Worm (Caenorhabditis elegans) whole organism, late embryonic: Measurements from ENCODE around the gene Y57A10A.13.
A peak's percentile ranks its signal among the peaks of the same experiment; 100 is the strongest.

Source experiments
- C08G9.2 ChIP-seq: sonication (generic microtip); optimal IDR thresholded peaks from 2 replicates; lab custom pipeline; 2016; ENCODE audit warnings: mild to moderate bottlenecking, missing genetic modification characterization, moderate library complexity, missing compliant biosample characterization
- C38D4.7 ChIP-seq: fragments of 200-800 bp; sonication (Bioruptor generic); optimal IDR thresholded peaks from 2 replicates; lab custom pipeline; 2018; ENCODE audit warnings: mild to moderate bottlenecking, missing genetic modification characterization, moderate library complexity, missing compliant biosample characterization
- K02D7.2 ChIP-seq: sonication (generic microtip); optimal IDR thresholded peaks from 2 replicates; lab custom pipeline; 2017; ENCODE audit warnings: mild to moderate bottlenecking, missing genetic modification characterization, missing compliant biosample characterization
- ceh-14 ChIP-seq: sonication (generic microtip); optimal IDR thresholded peaks from 2 replicates; lab custom pipeline; 2016; ENCODE audit warnings: missing genotype, missing genetic modification characterization, missing compliant biosample characterization
- ceh-18 ChIP-seq: sonication (generic microtip); optimal IDR thresholded peaks from 2 replicates; lab custom pipeline; 2016; ENCODE audit warnings: missing genetic modification characterization, missing compliant biosample characterization
- ceh-19 ChIP-seq: fragments of 200-800 bp; sonication (Bioruptor generic); optimal IDR thresholded peaks from 2 replicates; lab custom pipeline; 2018; ENCODE audit warnings: mild to moderate bottlenecking, missing genetic modification characterization, missing compliant biosample characterization
- ceh-2 ChIP-seq: sonication (generic microtip); optimal IDR thresholded peaks from 2 replicates; lab custom pipeline; 2016; ENCODE audit warnings: missing genotype, missing genetic modification characterization, missing compliant biosample characterization
- ceh-31 ChIP-seq: sonication (generic microtip); optimal IDR thresholded peaks from 2 replicates; lab custom pipeline; 2016; ENCODE audit warnings: missing genetic modification characterization, missing compliant biosample characterization
- ceh-45 ChIP-seq: fragments of 200-800 bp; sonication (Bioruptor generic); IDR thresholded peaks from 2 replicates; pipeline ENCODE4 v1.3.6; 2022; ENCODE audit warnings: missing genetic modification reagents, missing genetic modification characterization, missing compliant biosample characterization
- che-1 ChIP-seq: sonication (generic microtip); optimal IDR thresholded peaks from 2 replicates; lab custom pipeline; 2016; ENCODE audit warnings: mild to moderate bottlenecking, missing genetic modification characterization, missing compliant biosample characterization
- dmd-4 ChIP-seq: sonication (generic microtip); optimal IDR thresholded peaks from 2 replicates; lab custom pipeline; 2016; ENCODE audit warnings: borderline replicate concordance, missing genetic modification characterization, missing compliant biosample characterization
- dve-1 ChIP-seq: sonication (generic microtip); optimal IDR thresholded peaks from 2 replicates; lab custom pipeline; 2017; ENCODE audit warnings: antibody characterized with exemption, mild to moderate bottlenecking, missing genetic modification characterization, missing compliant biosample characterization
- eyg-1 ChIP-seq: sonication (generic microtip); optimal IDR thresholded peaks from 2 replicates; lab custom pipeline; 2016; ENCODE audit warnings: missing genotype, missing genetic modification characterization, missing compliant biosample characterization
- fkh-10 ChIP-seq: fragments of 150-350 bp; optimal IDR thresholded peaks from 2 replicates; lab custom pipeline; 2014; ENCODE audit warnings: missing biosample characterization, missing genetic modification reagents, missing genetic modification characterization
- fkh-6 ChIP-seq: sonication (generic microtip); optimal IDR thresholded peaks from 2 replicates; lab custom pipeline; 2016; ENCODE audit warnings: missing genetic modification characterization, missing compliant biosample characterization
- gmeb-2 ChIP-seq: sonication (generic microtip); optimal IDR thresholded peaks from 2 replicates; lab custom pipeline; 2016; ENCODE audit warnings: missing genetic modification characterization, inconsistent platforms, missing compliant biosample characterization
- hlh-13 ChIP-seq: fragments of 200-800 bp; sonication (Bioruptor generic); optimal IDR thresholded peaks from 2 replicates; lab custom pipeline; 2018; ENCODE audit warnings: mild to moderate bottlenecking, missing genetic modification characterization, missing compliant biosample characterization
- hlh-15 ChIP-seq: sonication (generic microtip); optimal IDR thresholded peaks from 2 replicates; lab custom pipeline; 2016; ENCODE audit warnings: missing genetic modification characterization, missing compliant biosample characterization
- hlh-30 ChIP-seq: sonication (generic microtip); optimal IDR thresholded peaks from 2 replicates; lab custom pipeline; 2017; ENCODE audit warnings: antibody characterized with exemption, missing genetic modification characterization, missing compliant biosample characterization; ENCODE audit not compliant: insufficient read depth
- lim-6 ChIP-seq: sonication (generic microtip); optimal IDR thresholded peaks from 2 replicates; lab custom pipeline; 2016; ENCODE audit warnings: missing genetic modification characterization, missing compliant biosample characterization
- lin-11 ChIP-seq: fragments of 200-800 bp; sonication (Bioruptor generic); optimal IDR thresholded peaks from 2 replicates; lab custom pipeline; 2018; ENCODE audit warnings: mild to moderate bottlenecking, missing genetic modification characterization, missing compliant biosample characterization
- nfya-1 ChIP-seq: sonication (generic microtip); optimal IDR thresholded peaks from 2 replicates; lab custom pipeline; 2017; ENCODE audit warnings: missing genetic modification characterization, mild to moderate bottlenecking, missing compliant biosample characterization, antibody characterized with exemption, moderate library complexity
- pag-3 ChIP-seq: sonication (generic microtip); optimal IDR thresholded peaks from 2 replicates; lab custom pipeline; 2016; ENCODE audit warnings: missing compliant biosample characterization, missing genetic modification characterization, borderline replicate concordance
- pqm-1 ChIP-seq: sonication (generic microtip); optimal IDR thresholded peaks from 2 replicates; lab custom pipeline; 2016; ENCODE audit warnings: missing genetic modification characterization, missing compliant biosample characterization
- pros-1 ChIP-seq: fragments of 150-350 bp; optimal IDR thresholded peaks from 2 replicates; lab custom pipeline; 2014; ENCODE audit warnings: missing biosample characterization, missing genetic modification reagents, missing genetic modification characterization
- sdc-2 ChIP-seq: sonication (generic microtip); optimal IDR thresholded peaks from 2 replicates; lab custom pipeline; 2016; ENCODE audit warnings: missing genotype, missing genetic modification characterization, missing compliant biosample characterization
- sox-2 ChIP-seq: fragments of 200-800 bp; sonication (Bioruptor generic); IDR thresholded peaks from 2 replicates; pipeline ENCODE4 v1.3.6; 2022; ENCODE audit warnings: missing genetic modification reagents, missing genetic modification characterization, missing compliant biosample characterization
- sox-4 ChIP-seq: sonication (generic microtip); optimal IDR thresholded peaks from 2 replicates; lab custom pipeline; 2017; ENCODE audit warnings: mild to moderate bottlenecking, missing genetic modification characterization, inconsistent platforms, missing compliant biosample characterization
- tbx-7 ChIP-seq: sonication (generic microtip); optimal IDR thresholded peaks from 2 replicates; lab custom pipeline; 2016; ENCODE audit warnings: missing genotype, missing genetic modification characterization, missing compliant biosample characterization
- unc-42 ChIP-seq: sonication (generic microtip); optimal IDR thresholded peaks from 2 replicates; lab custom pipeline; 2016; ENCODE audit warnings: missing genotype, missing genetic modification characterization, missing compliant biosample characterization

Y57A10A.13 gene

ce11 chrII:12211652-12212245 lies 27.0 kb upstream of the Y57A10A.13 start:
- TF ChIP-seq pqm-1 (tag; lab: Kevin White, UChicago) (no peak), sox-2 (no peak), fkh-6 (tag; lab: Kevin White, UChicago) (no peak), dve-1 (tag; lab: Kevin White, UChicago) (no peak), eyg-1 (no peak), sdc-2 (tag; lab: Kevin White, UChicago) (peak; percentile 3)

ce11 chrII:12208741-12209140 lies 24.0 kb upstream of the Y57A10A.13 start:
- TF ChIP-seq gmeb-2 (tag; lab: Kevin White, UChicago): no peak
- TF ChIP-seq tbx-7 (tag; lab: Kevin White, UChicago): no peak
- no peak for TF ChIP-seq eyg-1

DNA sequence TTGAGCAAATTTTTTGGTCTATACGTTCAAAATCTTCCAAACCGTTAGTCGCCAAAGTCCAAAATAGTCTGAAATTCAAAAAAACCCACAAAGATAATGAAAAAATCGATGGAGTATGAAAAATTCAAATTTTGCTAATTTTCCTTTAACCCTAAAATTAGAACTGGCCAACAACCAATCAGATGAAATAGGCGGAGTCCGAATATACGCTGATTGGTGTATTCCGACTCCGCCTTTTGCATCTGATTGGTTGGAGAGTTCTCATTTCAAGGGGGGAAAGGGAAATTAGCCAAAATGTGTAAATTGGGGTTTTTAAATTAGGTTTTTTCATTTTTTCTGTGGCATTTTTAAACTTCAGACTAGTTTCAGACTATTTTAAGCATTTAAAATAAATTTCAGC lies 19.9 kb upstream of the Y57A10A.13 start:
- TF ChIP-seq nfya-1: peak; percentile 91
- no peak for TF ChIP-seq hlh-30 (tag; lab: Kevin White, UChicago)
- TF ChIP-seq lim-6: no peak
- TF ChIP-seq C38D4.7 (GFP tag; lab: Kevin White, UChicago): no peak

DNA sequence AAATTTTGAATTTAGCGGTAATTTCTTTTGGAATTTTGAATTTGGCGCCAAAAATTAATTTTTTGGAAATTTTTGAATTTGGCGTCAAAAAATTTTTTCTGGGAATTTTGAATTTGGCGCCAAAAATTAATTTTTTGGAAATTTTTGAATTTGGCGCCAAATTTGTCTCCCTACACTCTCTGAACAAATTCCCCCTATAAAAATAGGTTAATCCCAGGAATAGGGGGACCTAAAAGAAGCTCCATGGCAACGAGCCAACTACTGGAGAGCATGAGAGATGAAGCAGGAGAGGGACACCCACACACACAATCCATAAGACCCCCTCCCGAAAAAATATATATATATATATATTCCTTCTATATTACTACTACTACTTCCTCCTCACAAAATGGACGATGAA lies 18.2 kb upstream of the Y57A10A.13 start, which contains the start of gene aqp-12:
Gene aqp-12 (plus strand): TSS at position 301 of the 400 bp plus-strand sequence.
- TF ChIP-seq hlh-15: no peak
- TF ChIP-seq ceh-14: no peak
- no peak for TF ChIP-seq C38D4.7 (GFP tag; lab: Kevin White, UChicago)
- TF ChIP-seq ceh-19 (GFP tag; lab: Kevin White, UChicago): no peak
- TF ChIP-seq pag-3 (tag; lab: Kevin White, UChicago): no peak
- no peak for TF ChIP-seq lin-11 (tag; lab: Kevin White, UChicago)
- TF ChIP-seq sox-4 (tag; lab: Kevin White, UChicago): no peak
- no peak for TF ChIP-seq hlh-13
- TF ChIP-seq nfya-1: no peak

DNA sequence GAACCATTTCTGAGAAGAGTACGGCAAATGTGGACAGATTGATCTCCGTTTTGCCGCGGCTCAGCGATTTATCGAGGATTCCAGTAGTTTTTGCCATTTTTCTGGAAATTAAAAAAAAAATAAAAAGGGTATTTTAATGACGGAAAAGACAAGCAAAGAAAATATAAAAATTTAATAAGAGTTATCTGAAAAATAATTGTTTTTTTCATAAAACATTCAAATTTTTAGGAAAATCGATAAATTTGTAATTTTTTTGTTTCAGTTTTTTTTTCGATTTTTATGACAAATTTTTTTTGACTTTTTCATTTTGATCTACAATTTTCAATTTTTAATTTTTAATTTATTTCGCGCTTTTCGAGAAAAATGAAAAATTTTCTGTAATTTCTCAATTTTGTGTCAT lies 17.6 kb upstream of the Y57A10A.13 start, which contains the start of gene trpp-5:
Gene trpp-5 (minus strand): TSS at position 101 of the 400 bp plus-strand sequence.
- TF ChIP-seq ceh-45 (no peak), fkh-10 (GFP tag; lab: Kevin White, UChicago) (no peak), ceh-14 (no peak), pros-1 (tag; lab: Kevin White, UChicago) (no peak), che-1 (tag; lab: Kevin White, UChicago) (no peak), ceh-18 (tag; lab: Kevin White, UChicago) (no peak), C08G9.2 (tag; lab: Kevin White, UChicago) (no peak), unc-42 (tag; lab: Kevin White, UChicago) (no peak), dmd-4 (tag; lab: Kevin White, UChicago) (no peak), sox-4 (tag; lab: Kevin White, UChicago) (no peak), hlh-30 (tag; lab: Kevin White, UChicago) (no peak), tbx-7 (tag; lab: Kevin White, UChicago) (no peak), K02D7.2 (tag; lab: Kevin White, UChicago) (no peak), ceh-31 (no peak), ceh-2 (tag; lab: Kevin White, UChicago) (no peak)
- TF ChIP-seq, all 69 proteins: peak for 0
